Worm (Caenorhabditis elegans): Measurements from ENCODE around the gene atz-1.

DNA sequence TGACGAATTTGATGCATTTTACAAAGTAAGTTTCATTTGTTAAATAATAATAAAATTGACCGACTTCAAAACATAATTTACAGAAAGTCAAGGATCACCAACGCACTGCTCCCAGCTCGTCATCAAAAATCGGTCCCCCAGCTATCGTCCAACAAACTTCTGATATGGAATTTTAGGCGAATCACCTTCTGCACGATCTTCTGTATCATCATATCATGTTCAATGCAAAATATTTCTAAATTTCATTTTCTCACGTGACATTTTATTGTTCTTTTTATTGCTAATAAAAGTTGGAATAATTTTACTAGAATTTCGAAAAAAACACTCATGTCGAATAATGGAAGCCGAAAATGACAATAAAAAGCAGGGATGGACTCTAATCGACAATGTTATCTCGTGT, 34.2 kb upstream of the atz-1 start, which contains the start of gene acl-13:
- TF ChIP-seq klf-2 (GFP tag; conservative IDR thresholded peaks at IDR 0.05) (no peak), ztf-23 (GFP tag; IDR thresholded peaks at IDR 0.05) (no peak), T22C8.4 (GFP tag; IDR thresholded peaks at IDR 0.05) (no peak), flt-1 (GFP tag; IDR thresholded peaks at IDR 0.05) (no peak), ztf-29 (GFP tag; IDR thresholded peaks at IDR 0.05) (no peak), med-1 (GFP tag; optimal IDR thresholded peaks at IDR 0.05; ENCODE audit: insufficient read depth) (no peak)

Measured in whole organism, midembryonic.